Fruit fly (Drosophila melanogaster) whole organism, wandering third instar larva: ENCODE results near the gene Osi12.

Source experiments
- Dif ChIP-seq: fragments of 200-275, 200-300 bp; sonication (Bioruptor generic); optimal IDR thresholded peaks from 2 replicates; lab custom pipeline; 2018; ENCODE audit warnings: missing biosample characterization, missing genetic modification characterization; ENCODE audit not compliant: partially characterized antibody
- Hr83 ChIP-seq: fragments of 200-300 bp; sonication (Bioruptor generic); optimal IDR thresholded peaks from 2 replicates; lab custom pipeline; 2016; ENCODE audit warnings: missing biosample characterization, mild to moderate bottlenecking, missing genetic modification characterization, moderate library complexity; ENCODE audit not compliant: poor library complexity, severe bottlenecking
- Myc ChIP-seq: fragments of >200 bp; optimal IDR thresholded peaks from 2 replicates; lab custom pipeline; 2017
- Vsx2 ChIP-seq: fragments of 200-300, 225-300 bp; sonication (Bioruptor generic); optimal IDR thresholded peaks from 2 replicates; lab custom pipeline; 2018; ENCODE audit warnings: missing biosample characterization, missing genetic modification characterization; ENCODE audit not compliant: partially characterized antibody
- br ChIP-seq: fragments of 200-800 bp; sonication (Bioruptor generic); optimal IDR thresholded peaks from 2 replicates; lab custom pipeline; 2016; ENCODE audit warnings: missing biosample characterization, missing genetic modification characterization
- dl ChIP-seq, 2 experiments: fragments of 175-275, 200-275 bp in 1 of 2; fragments of 200-275 bp in 1 of 2; sonication (Bioruptor generic); optimal IDR thresholded peaks; lab custom pipeline; 2018; ENCODE audit warnings: mild to moderate bottlenecking in 2 of 2, missing biosample characterization in 2 of 2, missing genetic modification characterization in 2 of 2, moderate library complexity in 2 of 2; ENCODE audit not compliant: partially characterized antibody in 2 of 2, insufficient read depth in 1 of 2
- dmrt93B ChIP-seq: fragments of 200-800 bp; sonication (Bioruptor generic); optimal IDR thresholded peaks from 2 replicates; lab custom pipeline; 2018; ENCODE audit warnings: missing biosample characterization, mild to moderate bottlenecking, missing genetic modification characterization
- h ChIP-seq: fragments of 200-800 bp; sonication (Bioruptor generic); optimal IDR thresholded peaks from 3 replicates; lab custom pipeline; 2016; ENCODE audit warnings: missing biosample characterization, mild to moderate bottlenecking, missing genetic modification characterization
- jim ChIP-seq: fragments of 175-275, 200-325 bp; sonication (Bioruptor generic); optimal IDR thresholded peaks from 2 replicates; lab custom pipeline; 2016; ENCODE audit warnings: missing biosample characterization, mild to moderate bottlenecking, missing genetic modification characterization
- pan ChIP-seq: fragments of >200 bp; optimal IDR thresholded peaks from 2 replicates; lab custom pipeline; 2017
- sv ChIP-seq: fragments of 200-800 bp; sonication (Bioruptor generic); optimal IDR thresholded peaks from 3 replicates; lab custom pipeline; 2016; ENCODE audit warnings: missing biosample characterization, missing genetic modification characterization

dm6 chr3R:6233104-6233503, 45.2 kb upstream of the Osi12 start:
- no peak for TF ChIP-seq dl (GFP tag; optimal IDR thresholded peaks at IDR 0.05; lab: Kevin White, UChicago; ENCODE audit: insufficient read depth in 1 of 2, partially characterized antibody in 2 of 2)
- no peak for TF ChIP-seq h (GFP tag; lab: Kevin White, UChicago)
- no peak for TF ChIP-seq sv (GFP tag; lab: Kevin White, UChicago)
- no peak for TF ChIP-seq jim
- no peak for TF ChIP-seq Vsx2
- TF ChIP-seq Hr83 = no peak
- TF ChIP-seq pan (lab: Kevin White, UChicago) = no peak
- TF ChIP-seq Dif (GFP tag; lab: Kevin White, UChicago) = no peak
- no peak for TF ChIP-seq Myc
- TF ChIP-seq br (GFP tag; lab: Kevin White, UChicago) = no peak
- no peak for TF ChIP-seq dmrt93B
